Fruit fly (Drosophila melanogaster) whole organism, embryonic: ENCODE data around the gene jhamt.

Experiments
- Ada2b ChIP-seq: fragments of 200-800 bp; sonication (Bioruptor generic); IDR thresholded peaks from 2 replicates; pipeline ENCODE4 v1.3.6; 2022; ENCODE audit warnings: missing biosample characterization, missing genetic modification characterization
- Adf1 ChIP-seq: fragments of 200-800 bp; sonication (Bioruptor generic); IDR thresholded peaks from 2 replicates; pipeline ENCODE4 v1.3.6; 2022; ENCODE audit warnings: missing biosample characterization, missing genetic modification characterization
- B-H1 ChIP-seq: fragments of 200-800 bp; sonication (Bioruptor generic); IDR thresholded peaks from 3 replicates; pipeline ENCODE4 v1.3.6; 2022; ENCODE audit warnings: missing biosample characterization, missing genetic modification characterization
- B-H2 ChIP-seq: fragments of 200-800 bp; sonication (Bioruptor generic); optimal IDR thresholded peaks from 2 replicates; lab custom pipeline; 2018; ENCODE audit warnings: missing biosample characterization, mild to moderate bottlenecking, missing genetic modification characterization
- CG10267 ChIP-seq: fragments of 200-800 bp; sonication (Bioruptor generic); optimal IDR thresholded peaks from 2 replicates; lab custom pipeline; 2018; ENCODE audit warnings: missing biosample characterization, mild to moderate bottlenecking, missing genetic modification characterization, moderate library complexity
- CG10366 ChIP-seq: fragments of 200-800 bp; sonication (Bioruptor generic); IDR thresholded peaks from 2 replicates; pipeline ENCODE4 v1.3.6; 2022; ENCODE audit warnings: missing biosample characterization, missing genetic modification characterization
- CG10431 ChIP-seq: fragments of 200-800 bp; sonication (Bioruptor generic); optimal IDR thresholded peaks from 3 replicates; lab custom pipeline; 2018; ENCODE audit warnings: missing biosample characterization, mild to moderate bottlenecking, missing genetic modification characterization
- CG10654 ChIP-seq: fragments of 200-800 bp; sonication (Bioruptor generic); optimal IDR thresholded peaks from 2 replicates; lab custom pipeline; 2016; ENCODE audit warnings: missing biosample characterization, missing genetic modification characterization
- CG11093 ChIP-seq: fragments of 200-800 bp; sonication (Bioruptor generic); IDR thresholded peaks from 3 replicates; pipeline ENCODE4 v1.3.6; 2022; ENCODE audit warnings: missing biosample characterization, missing genetic modification characterization
- CG11723 ChIP-seq: fragments of 200-800 bp; sonication (Bioruptor generic); optimal IDR thresholded peaks from 2 replicates; lab custom pipeline; 2017; ENCODE audit warnings: missing biosample characterization, mild to moderate bottlenecking, missing genetic modification characterization
- CG13424 ChIP-seq: fragments of 200-800 bp; sonication (Bioruptor generic); optimal IDR thresholded peaks from 2 replicates; lab custom pipeline; 2019; ENCODE audit warnings: missing biosample characterization, mild to moderate bottlenecking, missing genetic modification characterization, moderate library complexity
- CG1647 ChIP-seq: fragments of 200-800 bp; sonication (Bioruptor generic); optimal IDR thresholded peaks from 3 replicates; lab custom pipeline; 2016; ENCODE audit warnings: missing biosample characterization, missing genetic modification characterization
- CG18476 ChIP-seq: fragments of 200-800 bp; sonication (Bioruptor generic); optimal IDR thresholded peaks from 2 replicates; lab custom pipeline; 2016; ENCODE audit warnings: missing biosample characterization, mild to moderate bottlenecking, missing genetic modification characterization
- CG33213 ChIP-seq: fragments of 200-800 bp; sonication (Bioruptor generic); optimal IDR thresholded peaks from 3 replicates; lab custom pipeline; 2016; ENCODE audit warnings: missing biosample characterization, missing genetic modification characterization
- CG34422 ChIP-seq: fragments of 200-800 bp; sonication (Bioruptor generic); IDR thresholded peaks from 3 replicates; pipeline ENCODE4 v1.3.6; 2022; ENCODE audit warnings: missing biosample characterization, missing genetic modification characterization
- CG4730 ChIP-seq: fragments of 200-800 bp; sonication (Bioruptor generic); IDR thresholded peaks from 2 replicates; pipeline ENCODE4 v1.3.6; 2022; ENCODE audit warnings: missing biosample characterization, missing genetic modification characterization
- CG8290 ChIP-seq, 3 experiments: fragments of 200-800 bp; sonication (Bioruptor generic); optimal IDR thresholded peaks; 2 replicates each; lab custom pipeline; 2016 to 2019; ENCODE audit warnings: missing biosample characterization in 3 of 3, missing genetic modification characterization in 3 of 3, mild to moderate bottlenecking in 2 of 3, moderate library complexity in 1 of 3
- CG8388 ChIP-seq: fragments of 200-800 bp; sonication (Bioruptor generic); optimal IDR thresholded peaks from 2 replicates; lab custom pipeline; 2019; ENCODE audit warnings: missing biosample characterization, mild to moderate bottlenecking, missing genetic modification characterization, moderate library complexity
- CG9609 ChIP-seq: fragments of 200-800 bp; sonication (Bioruptor generic); optimal IDR thresholded peaks from 3 replicates; lab custom pipeline; 2016; ENCODE audit warnings: missing biosample characterization, missing genetic modification characterization
- CG9932 ChIP-seq: fragments of 200-800 bp; sonication (Bioruptor generic); IDR thresholded peaks from 2 replicates; pipeline ENCODE4 v1.3.6; 2022; ENCODE audit warnings: missing biosample characterization, missing genetic modification characterization
- Deaf1 ChIP-seq: fragments of 200-800 bp; optimal IDR thresholded peaks from 3 replicates; lab custom pipeline; 2019; ENCODE audit warnings: missing biosample characterization, mild to moderate bottlenecking, missing genetic modification characterization, moderate library complexity
- Dp ChIP-seq: fragments of 200-800 bp; sonication (Bioruptor generic); optimal IDR thresholded peaks from 2 replicates; lab custom pipeline; 2018; ENCODE audit warnings: missing biosample characterization, mild to moderate bottlenecking, missing genetic modification characterization, moderate library complexity
- E2f1 ChIP-seq: fragments of 200-800 bp; sonication (Bioruptor generic); IDR thresholded peaks from 2 replicates; pipeline ENCODE4 v1.3.6; 2022; ENCODE audit warnings: missing biosample characterization, missing genetic modification characterization
- Fer2 ChIP-seq: fragments of 200-800 bp; sonication (Bioruptor generic); optimal IDR thresholded peaks from 2 replicates; lab custom pipeline; 2018; ENCODE audit warnings: missing biosample characterization, mild to moderate bottlenecking, missing genetic modification characterization, moderate library complexity
- Hey ChIP-seq: fragments of 200-800 bp; sonication (Bioruptor generic); optimal IDR thresholded peaks from 3 replicates; lab custom pipeline; 2018; ENCODE audit warnings: missing biosample characterization, mild to moderate bottlenecking, missing genetic modification characterization
- Hr39 ChIP-seq: fragments of >200 bp; optimal IDR thresholded peaks from 2 replicates; lab custom pipeline; 2017
- Max ChIP-seq: fragments of 200-800 bp; sonication (Bioruptor generic); optimal IDR thresholded peaks from 2 replicates; lab custom pipeline; 2016; ENCODE audit warnings: missing biosample characterization, mild to moderate bottlenecking, missing genetic modification characterization
- Med ChIP-seq: fragments of 200-800 bp; sonication (Bioruptor generic); peaks from one replicate; lab custom pipeline; 2016; ENCODE audit warnings: missing biosample characterization, missing genetic modification characterization, mild to moderate bottlenecking, inconsistent platforms, moderate library complexity
- Myb ChIP-seq: fragments of 200-800 bp; sonication (Bioruptor generic); optimal IDR thresholded peaks from 2 replicates; lab custom pipeline; 2016; ENCODE audit warnings: missing biosample characterization, missing genetic modification characterization
- Poxn ChIP-seq: fragments of 200-800 bp; sonication (Bioruptor generic); IDR thresholded peaks from 2 replicates; pipeline ENCODE4 v1.3.6; 2022; ENCODE audit warnings: missing biosample characterization, missing genetic modification characterization
- Six4 ChIP-seq: fragments of 200-800 bp; sonication (Bioruptor generic); optimal IDR thresholded peaks from 2 replicates; lab custom pipeline; 2016; ENCODE audit warnings: missing biosample characterization, missing genetic modification characterization
- Trl ChIP-seq, 3 experiments: fragments of >200 bp in 2 of 3; fragments of 200-800 bp in 1 of 3; sonication (Bioruptor generic) in 1 of 3; optimal IDR thresholded peaks; 2 replicates in 1 of 3; 3 replicates in 2 of 3; lab custom pipeline; 2016 to 2017; ENCODE audit warnings: missing biosample characterization in 1 of 3, missing genetic modification characterization in 1 of 3
- ara ChIP-seq: fragments of 200-800 bp; sonication (Bioruptor generic); IDR thresholded peaks from 2 replicates; pipeline ENCODE4 v1.3.6; 2022; ENCODE audit warnings: missing biosample characterization, missing genetic modification characterization
- ato ChIP-seq: fragments of 200-800 bp; sonication (Bioruptor generic); IDR thresholded peaks from 2 replicates; pipeline ENCODE4 v1.3.6; 2022; ENCODE audit warnings: missing biosample characterization, missing genetic modification characterization; ENCODE audit not compliant: partially characterized antibody
- cg ChIP-seq: fragments of 200-800 bp; sonication (Bioruptor generic); optimal IDR thresholded peaks from 3 replicates; lab custom pipeline; 2019; ENCODE audit warnings: missing biosample characterization, mild to moderate bottlenecking, missing genetic modification characterization, moderate library complexity
- chinmo ChIP-seq: fragments of 200-800 bp; sonication (Bioruptor generic); IDR thresholded peaks from 4 replicates; pipeline ENCODE4 v1.3.6; 2022; ENCODE audit warnings: missing biosample characterization, missing genetic modification characterization; ENCODE audit not compliant: partially characterized antibody
- chm ChIP-seq: fragments of 200-800 bp; sonication (Bioruptor generic); IDR thresholded peaks from 2 replicates; pipeline ENCODE4 v1.3.6; 2022; ENCODE audit warnings: missing biosample characterization, missing genetic modification characterization
- disco-r ChIP-seq: fragments of 200-800 bp; sonication (Bioruptor generic); optimal IDR thresholded peaks from 2 replicates; lab custom pipeline; 2016; ENCODE audit warnings: missing biosample characterization, missing genetic modification characterization
- fd102C ChIP-seq: fragments of 200-800 bp; sonication (Bioruptor generic); optimal IDR thresholded peaks from 2 replicates; lab custom pipeline; 2018; ENCODE audit warnings: missing biosample characterization, mild to moderate bottlenecking, missing genetic modification characterization, moderate library complexity
- gem ChIP-seq: fragments of 200-800 bp; sonication (Bioruptor generic); optimal IDR thresholded peaks from 2 replicates; lab custom pipeline; 2019; ENCODE audit warnings: missing biosample characterization, mild to moderate bottlenecking, missing genetic modification characterization, moderate library complexity
- gsb ChIP-seq: fragments of 200-800 bp; sonication (Bioruptor generic); IDR thresholded peaks from 2 replicates; pipeline ENCODE4 v1.3.6; 2022; ENCODE audit warnings: missing biosample characterization, missing genetic modification characterization
- mirr ChIP-seq: fragments of 200-800 bp; sonication (Bioruptor generic); optimal IDR thresholded peaks from 3 replicates; lab custom pipeline; 2018; ENCODE audit warnings: missing biosample characterization, mild to moderate bottlenecking, missing genetic modification characterization
- otp ChIP-seq: fragments of 200-800 bp; sonication (Bioruptor generic); IDR thresholded peaks from 3 replicates; pipeline ENCODE4, ENCODE4 v1.3.6; 2022; ENCODE audit warnings: missing biosample characterization, missing genetic modification characterization
- pan ChIP-seq, 4 experiments: fragments of >200 bp in 3 of 4; fragments of 200-800 bp in 1 of 4; sonication (Bioruptor generic) in 1 of 4; optimal IDR thresholded peaks in 3 of 4; IDR thresholded peaks in 1 of 4; 2 replicates each; pipeline versions ENCODE4 v1.3.6 to Lab custom; 2017 to 2022; ENCODE audit warnings: missing biosample characterization in 2 of 4, missing genetic modification characterization in 2 of 4, mixed read lengths in 1 of 4
- pros ChIP-seq: fragments of 200-800 bp; sonication (Bioruptor generic); optimal IDR thresholded peaks from 3 replicates; lab custom pipeline; 2019; ENCODE audit warnings: missing biosample characterization, mild to moderate bottlenecking, missing genetic modification characterization, moderate library complexity
- row ChIP-seq: fragments of 200-800 bp; sonication (Bioruptor generic); IDR thresholded peaks from 3 replicates; pipeline ENCODE4 v1.3.6; 2022; ENCODE audit warnings: missing biosample characterization, missing genetic modification characterization
- run ChIP-seq: fragments of 200-800 bp; sonication (Bioruptor generic); optimal IDR thresholded peaks from 3 replicates; lab custom pipeline; 2018; ENCODE audit warnings: missing biosample characterization, mild to moderate bottlenecking, missing genetic modification characterization
- sd ChIP-seq: fragments of 200-800 bp; sonication (Bioruptor generic); optimal IDR thresholded peaks from 3 replicates; lab custom pipeline; 2018; ENCODE audit warnings: missing biosample characterization, mild to moderate bottlenecking, missing genetic modification characterization, moderate library complexity
- tll ChIP-seq, 2 experiments: fragments of 200-800 bp in 1 of 2; fragments of >200 bp in 1 of 2; sonication (Bioruptor generic) in 1 of 2; optimal IDR thresholded peaks; 2 replicates each; lab custom pipeline; 2017 to 2019; ENCODE audit warnings: missing biosample characterization in 2 of 2, missing genetic modification characterization in 2 of 2, mild to moderate bottlenecking in 1 of 2, moderate library complexity in 1 of 2
- usp ChIP-seq: fragments of >200 bp; optimal IDR thresholded peaks from 2 replicates; lab custom pipeline; 2017; ENCODE audit warnings: missing biosample characterization, missing genetic modification characterization
- vfl ChIP-seq: fragments of 200-800 bp; sonication (Bioruptor generic); optimal IDR thresholded peaks from 2 replicates; lab custom pipeline; 2016; ENCODE audit warnings: missing biosample characterization, missing genetic modification characterization

The jhamt gene

dm6 chr2L:16323544-16323943, 42.2 kb upstream of the jhamt start (continued):
- TF ChIP-seq fd102C (GFP tag; lab: Kevin White, UChicago) (no peak), B-H2 (GFP tag; lab: Kevin White, UChicago) (no peak), otp (no peak), sd (peak; percentile 40), CG10431 (GFP tag; lab: Kevin White, UChicago) (no peak), ato (GFP tag; lab: Robert Waterston, UW) (no peak), CG8290 (GFP tag; optimal IDR thresholded peaks at IDR 0.05; lab: Kevin White, UChicago) (no peak), CG8290 (tag; optimal IDR thresholded peaks at IDR 0.05; lab: Kevin White, UChicago) (no peak), CG1647 (GFP tag; lab: Kevin White, UChicago) (no peak), CG4730 (GFP tag; lab: Robert Waterston, UW) (no peak), Myb (GFP tag; lab: Kevin White, UChicago) (no peak), CG11093 (no peak), Max (GFP tag; lab: Kevin White, UChicago) (no peak), CG10654 (no peak), disco-r (GFP tag; lab: Kevin White, UChicago) (no peak), CG10366 (GFP tag; lab: Robert Waterston, UW) (no peak), pros (GFP tag; lab: Kevin White, UChicago) (peak; percentile 73), row (GFP tag; lab: Robert Waterston, UW) (no peak), CG18476 (no peak), Med (GFP tag; lab: Kevin White, UChicago) (peak; percentile 38), Hey (no peak), CG9932 (GFP tag; lab: Robert Waterston, UW) (no peak), CG13424 (tag; lab: Kevin White, UChicago) (no peak), pan (optimal IDR thresholded peaks at IDR 0.05; lab: Kevin White, UChicago) (no peak), pan (GFP tag; optimal IDR thresholded peaks at IDR 0.05 in 1 of 2, IDR thresholded peaks at IDR 0.05 in 1 of 2) (no peak), CG9609 (no peak), tll (GFP tag; optimal IDR thresholded peaks at IDR 0.05; lab: Kevin White, UChicago) (peak in 1 of 2 experiments; percentile 86)
- TF ChIP-seq, all 482 proteins: peak for 9

dm6 chr2L:16324833-16325232, 40.9 kb upstream of the jhamt start:
- TF ChIP-seq Adf1 (peak; percentile 53), Ada2b (GFP tag; lab: Robert Waterston, UW) (no peak), Trl (optimal IDR thresholded peaks at IDR 0.05; lab: Kevin White, UChicago) (peak in 1 of 2 experiments; percentile 12), Trl (GFP tag; optimal IDR thresholded peaks at IDR 0.05; lab: Kevin White, UChicago) (no peak), Six4 (GFP tag; lab: Kevin White, UChicago) (no peak), mirr (peak; percentile 1), Hr39 (lab: Kevin White, UChicago) (no peak), E2f1 (GFP tag; lab: Robert Waterston, UW) (peak; percentile 63; the same call in 1 of the 2 replicates), CG11723 (GFP tag; lab: Kevin White, UChicago) (no peak), gem (no peak), vfl (GFP tag; lab: Kevin White, UChicago) (no peak), CG10267 (tag; lab: Kevin White, UChicago) (peak; percentile 83), Dp (GFP tag; lab: Kevin White, UChicago) (peak; percentile 25), cg (GFP tag; lab: Kevin White, UChicago) (peak; percentile 83), Fer2 (tag; lab: Kevin White, UChicago) (no peak), Poxn (no peak), chinmo (GFP tag; lab: Robert Waterston, UW) (peak; percentile 65; the same call in 3 of the 4 replicates), CG10431 (GFP tag; lab: Kevin White, UChicago) (peak; percentile 15), gsb (no peak), Deaf1 (tag; lab: Kevin White, UChicago) (peak; percentile 24), B-H1 (GFP tag; lab: Robert Waterston, UW) (no peak), chm (GFP tag; lab: Robert Waterston, UW) (peak; percentile 43; the same call in 1 of the 2 replicates), run (tag; lab: Kevin White, UChicago) (no peak), usp (GFP tag; lab: Kevin White, UChicago) (no peak), CG33213 (no peak), CG8388 (GFP tag; lab: Kevin White, UChicago) (no peak), ara (GFP tag; lab: Robert Waterston, UW) (peak; percentile 54), CG34422 (peak; percentile 70; the same call in 2 of the 3 replicates)
